Worm (Caenorhabditis elegans) whole organism, late embryonic: ENCODE data around the gene F57C12.2.

Experiments
- C08G9.2 ChIP-seq: sonication (generic microtip); optimal IDR thresholded peaks from 2 replicates; lab custom pipeline; 2016; ENCODE audit warnings: mild to moderate bottlenecking, missing genetic modification characterization, moderate library complexity, missing compliant biosample characterization
- C38D4.7 ChIP-seq: fragments of 200-800 bp; sonication (Bioruptor generic); optimal IDR thresholded peaks from 2 replicates; lab custom pipeline; 2018; ENCODE audit warnings: mild to moderate bottlenecking, missing genetic modification characterization, moderate library complexity, missing compliant biosample characterization
- F13H6.1 ChIP-seq: sonication (generic microtip); optimal IDR thresholded peaks from 2 replicates; lab custom pipeline; 2016; ENCODE audit warnings: missing genetic modification characterization, missing compliant biosample characterization
- K02D7.2 ChIP-seq: sonication (generic microtip); optimal IDR thresholded peaks from 2 replicates; lab custom pipeline; 2017; ENCODE audit warnings: mild to moderate bottlenecking, missing genetic modification characterization, missing compliant biosample characterization
- T23F11.4 ChIP-seq: fragments of 200-800 bp; sonication (Bioruptor generic); optimal IDR thresholded peaks from 2 replicates; lab custom pipeline; 2018; ENCODE audit warnings: mild to moderate bottlenecking, missing genetic modification characterization, missing compliant biosample characterization
- ahr-1 ChIP-seq: sonication (generic microtip); optimal IDR thresholded peaks from 2 replicates; lab custom pipeline; 2016; ENCODE audit warnings: missing genetic modification characterization, missing compliant biosample characterization
- ceh-14 ChIP-seq: sonication (generic microtip); optimal IDR thresholded peaks from 2 replicates; lab custom pipeline; 2016; ENCODE audit warnings: missing genotype, missing genetic modification characterization, missing compliant biosample characterization
- ceh-18 ChIP-seq: sonication (generic microtip); optimal IDR thresholded peaks from 2 replicates; lab custom pipeline; 2016; ENCODE audit warnings: missing genetic modification characterization, missing compliant biosample characterization
- ceh-19 ChIP-seq: fragments of 200-800 bp; sonication (Bioruptor generic); optimal IDR thresholded peaks from 2 replicates; lab custom pipeline; 2018; ENCODE audit warnings: mild to moderate bottlenecking, missing genetic modification characterization, missing compliant biosample characterization
- ceh-22 ChIP-seq: sonication (generic microtip); optimal IDR thresholded peaks from 2 replicates; lab custom pipeline; 2017; ENCODE audit warnings: missing biosample characterization, missing genetic modification characterization
- ceh-24 ChIP-seq: sonication (generic microtip); optimal IDR thresholded peaks from 2 replicates; lab custom pipeline; 2016; ENCODE audit warnings: mild to moderate bottlenecking, missing genetic modification characterization, missing compliant biosample characterization
- ceh-9 ChIP-seq: sonication (generic microtip); optimal IDR thresholded peaks from 2 replicates; lab custom pipeline; 2016; ENCODE audit warnings: mild to moderate bottlenecking, missing genetic modification characterization, inconsistent platforms, missing compliant biosample characterization
- che-1 ChIP-seq: sonication (generic microtip); optimal IDR thresholded peaks from 2 replicates; lab custom pipeline; 2016; ENCODE audit warnings: mild to moderate bottlenecking, missing genetic modification characterization, missing compliant biosample characterization
- dve-1 ChIP-seq: sonication (generic microtip); optimal IDR thresholded peaks from 2 replicates; lab custom pipeline; 2017; ENCODE audit warnings: antibody characterized with exemption, mild to moderate bottlenecking, missing genetic modification characterization, missing compliant biosample characterization
- elt-2 ChIP-seq: sonication (generic microtip); optimal IDR thresholded peaks from 2 replicates; lab custom pipeline; 2016; ENCODE audit warnings: missing genetic modification reagents, missing genetic modification characterization, missing compliant biosample characterization
- elt-4 ChIP-seq: sonication (generic microtip); optimal IDR thresholded peaks from 2 replicates; lab custom pipeline; 2016; ENCODE audit warnings: missing genetic modification characterization, missing compliant biosample characterization
- ets-4 ChIP-seq: sonication (generic microtip); optimal IDR thresholded peaks from 2 replicates; lab custom pipeline; 2016; ENCODE audit warnings: missing genetic modification characterization, missing compliant biosample characterization
- fax-1 ChIP-seq: sonication (generic microtip); optimal IDR thresholded peaks from 2 replicates; lab custom pipeline; 2016; ENCODE audit warnings: missing genotype, missing genetic modification characterization, missing compliant biosample characterization
- fkh-10 ChIP-seq: fragments of 150-350 bp; optimal IDR thresholded peaks from 2 replicates; lab custom pipeline; 2014; ENCODE audit warnings: missing biosample characterization, missing genetic modification reagents, missing genetic modification characterization
- fkh-6 ChIP-seq: sonication (generic microtip); optimal IDR thresholded peaks from 2 replicates; lab custom pipeline; 2016; ENCODE audit warnings: missing genetic modification characterization, missing compliant biosample characterization
- gmeb-2 ChIP-seq: sonication (generic microtip); optimal IDR thresholded peaks from 2 replicates; lab custom pipeline; 2016; ENCODE audit warnings: missing genetic modification characterization, inconsistent platforms, missing compliant biosample characterization
- hlh-15 ChIP-seq: sonication (generic microtip); optimal IDR thresholded peaks from 2 replicates; lab custom pipeline; 2016; ENCODE audit warnings: missing genetic modification characterization, missing compliant biosample characterization
- hlh-6 ChIP-seq: sonication (generic microtip); optimal IDR thresholded peaks from 2 replicates; lab custom pipeline; 2016; ENCODE audit warnings: missing genotype, missing genetic modification characterization, missing compliant biosample characterization
- hlh-8 ChIP-seq: sonication (generic microtip); optimal IDR thresholded peaks from 2 replicates; lab custom pipeline; 2016; ENCODE audit warnings: missing genotype, missing genetic modification characterization, missing compliant biosample characterization
- lim-6 ChIP-seq: sonication (generic microtip); optimal IDR thresholded peaks from 2 replicates; lab custom pipeline; 2016; ENCODE audit warnings: missing genetic modification characterization, missing compliant biosample characterization
- lin-11 ChIP-seq: fragments of 200-800 bp; sonication (Bioruptor generic); optimal IDR thresholded peaks from 2 replicates; lab custom pipeline; 2018; ENCODE audit warnings: mild to moderate bottlenecking, missing genetic modification characterization, missing compliant biosample characterization
- madf-2 ChIP-seq: sonication (generic microtip); optimal IDR thresholded peaks from 2 replicates; lab custom pipeline; 2017; ENCODE audit warnings: missing genetic modification characterization, missing compliant biosample characterization
- mec-3 ChIP-seq: sonication (generic microtip); optimal IDR thresholded peaks from 2 replicates; lab custom pipeline; 2016; ENCODE audit warnings: borderline replicate concordance, missing genetic modification characterization, missing compliant biosample characterization
- nfya-1 ChIP-seq: sonication (generic microtip); optimal IDR thresholded peaks from 2 replicates; lab custom pipeline; 2017; ENCODE audit warnings: missing genetic modification characterization, mild to moderate bottlenecking, missing compliant biosample characterization, antibody characterized with exemption, moderate library complexity
- nhr-232 ChIP-seq: sonication (generic microtip); optimal IDR thresholded peaks from 2 replicates; lab custom pipeline; 2016; ENCODE audit warnings: missing genetic modification characterization, missing compliant biosample characterization
- npax-4 ChIP-seq: sonication (generic microtip); optimal IDR thresholded peaks from 2 replicates; lab custom pipeline; 2016; ENCODE audit warnings: missing genetic modification characterization, missing compliant biosample characterization
- pag-3 ChIP-seq: sonication (generic microtip); optimal IDR thresholded peaks from 2 replicates; lab custom pipeline; 2016; ENCODE audit warnings: missing compliant biosample characterization, missing genetic modification characterization, borderline replicate concordance
- pat-9 ChIP-seq: fragments of 200-800 bp; sonication (Bioruptor generic); optimal IDR thresholded peaks from 2 replicates; lab custom pipeline; 2018; ENCODE audit warnings: mild to moderate bottlenecking, missing genetic modification characterization, moderate library complexity, missing compliant biosample characterization
- pax-1 ChIP-seq: fragments of 150-350 bp; optimal IDR thresholded peaks from 2 replicates; lab custom pipeline; 2014; ENCODE audit warnings: missing biosample characterization, missing genetic modification characterization
- pha-4 ChIP-seq: fragments of 150-350 bp; optimal IDR thresholded peaks from 2 replicates; lab custom pipeline; 2018; ENCODE audit warnings: missing biosample characterization, missing genetic modification reagents, missing genetic modification characterization
- pqm-1 ChIP-seq: sonication (generic microtip); optimal IDR thresholded peaks from 2 replicates; lab custom pipeline; 2016; ENCODE audit warnings: missing genetic modification characterization, missing compliant biosample characterization
- ref-2 ChIP-seq: sonication (generic microtip); optimal IDR thresholded peaks from 2 replicates; lab custom pipeline; 2016; ENCODE audit warnings: missing genetic modification characterization, missing compliant biosample characterization
- rnt-1 ChIP-seq: sonication (generic microtip); optimal IDR thresholded peaks from 2 replicates; lab custom pipeline; 2016; ENCODE audit warnings: missing genetic modification characterization, missing compliant biosample characterization
- sox-4 ChIP-seq: sonication (generic microtip); optimal IDR thresholded peaks from 2 replicates; lab custom pipeline; 2017; ENCODE audit warnings: mild to moderate bottlenecking, missing genetic modification characterization, inconsistent platforms, missing compliant biosample characterization
- tbx-2 ChIP-seq: sonication (generic microtip); optimal IDR thresholded peaks from 2 replicates; lab custom pipeline; 2016; ENCODE audit warnings: missing genetic modification characterization, missing compliant biosample characterization
- unc-3 ChIP-seq, 2 experiments: fragments of 200-800 bp in 1 of 2; sonication (Bioruptor generic) in 1 of 2; sonication (generic microtip) in 1 of 2; conservative IDR thresholded peaks in 1 of 2; optimal IDR thresholded peaks in 1 of 2; 2 replicates each; pipeline versions ENCODE4 v1.3.6 to Lab custom; 2016 to 2022; ENCODE audit warnings: missing compliant biosample characterization in 2 of 2, missing genetic modification characterization in 2 of 2, missing genetic modification reagents in 1 of 2
- unc-86 ChIP-seq: sonication (generic microtip); optimal IDR thresholded peaks from 2 replicates; lab custom pipeline; 2016; ENCODE audit warnings: missing genetic modification characterization, missing compliant biosample characterization
- ztf-16 ChIP-seq: sonication (generic microtip); optimal IDR thresholded peaks from 2 replicates; lab custom pipeline; 2017; ENCODE audit warnings: missing genetic modification characterization, missing compliant biosample characterization

F57C12.2 gene

DNA sequence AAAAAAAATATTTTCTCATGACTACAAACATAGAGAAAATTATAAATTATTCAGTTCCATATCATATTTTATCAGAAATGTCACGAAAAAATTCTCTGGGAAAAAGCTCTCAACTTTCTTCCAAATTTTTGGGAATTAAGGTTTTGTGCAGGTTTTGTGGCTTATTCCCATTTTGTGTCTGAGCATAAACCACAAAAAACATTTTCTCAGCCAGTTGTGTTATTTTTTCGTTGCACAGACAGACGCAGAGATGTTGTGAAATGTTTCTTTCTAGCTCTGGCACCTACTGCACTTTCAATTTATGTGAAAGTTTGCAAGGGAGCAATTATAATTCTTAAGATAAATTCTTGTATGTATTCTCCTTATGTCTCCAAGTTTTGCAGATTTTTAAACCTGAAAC is 23.9 kb upstream of the F57C12.2 start:
- no peak for TF ChIP-seq hlh-6
- no peak for TF ChIP-seq ahr-1 (tag; lab: Kevin White, UChicago)
- TF ChIP-seq ets-4 (tag; lab: Kevin White, UChicago) = no peak
- TF ChIP-seq unc-86 (tag; lab: Kevin White, UChicago) = no peak
- no peak for TF ChIP-seq ceh-18 (tag; lab: Kevin White, UChicago)
- no peak for TF ChIP-seq pag-3
- no peak for TF ChIP-seq F13H6.1 (tag; lab: Kevin White, UChicago)
- no peak for TF ChIP-seq madf-2 (tag; lab: Kevin White, UChicago)
- no peak for TF ChIP-seq T23F11.4 (GFP tag; lab: Kevin White, UChicago)
- no peak for TF ChIP-seq fax-1
- TF ChIP-seq rnt-1 (tag; lab: Kevin White, UChicago) = no peak
- no peak for TF ChIP-seq pax-1
- no peak for TF ChIP-seq mec-3

DNA sequence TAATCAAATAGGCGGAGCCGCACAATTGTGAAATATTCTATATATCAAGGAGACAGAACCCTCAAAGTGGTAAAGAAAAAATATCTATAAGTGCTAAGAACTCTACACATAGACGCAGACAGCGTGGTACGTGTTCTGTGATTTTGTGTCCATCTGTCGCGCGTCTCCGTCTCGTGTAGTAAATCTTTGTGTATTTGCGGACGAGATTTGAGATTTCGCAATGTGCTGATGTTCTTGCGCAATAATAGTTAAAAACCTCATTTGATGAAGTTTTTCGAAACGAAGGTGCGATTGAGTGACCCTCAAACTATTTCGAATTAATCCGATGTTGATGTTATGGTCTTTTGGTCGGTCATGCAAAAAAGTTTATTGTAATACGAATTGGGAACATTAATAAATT is 22.1 kb upstream of the F57C12.2 start:
- TF ChIP-seq ceh-24 (no peak), nhr-232 (tag; lab: Kevin White, UChicago) (no peak), rnt-1 (tag; lab: Kevin White, UChicago) (no peak), pha-4 (tag; lab: Kevin White, UChicago) (no peak), lin-11 (tag; lab: Kevin White, UChicago) (no peak), C08G9.2 (no peak), dve-1 (tag; lab: Kevin White, UChicago) (no peak), madf-2 (tag; lab: Kevin White, UChicago) (no peak), ref-2 (no peak), unc-86 (tag; lab: Kevin White, UChicago) (no peak)
- TF ChIP-seq, all 69 proteins: peak for 0

DNA sequence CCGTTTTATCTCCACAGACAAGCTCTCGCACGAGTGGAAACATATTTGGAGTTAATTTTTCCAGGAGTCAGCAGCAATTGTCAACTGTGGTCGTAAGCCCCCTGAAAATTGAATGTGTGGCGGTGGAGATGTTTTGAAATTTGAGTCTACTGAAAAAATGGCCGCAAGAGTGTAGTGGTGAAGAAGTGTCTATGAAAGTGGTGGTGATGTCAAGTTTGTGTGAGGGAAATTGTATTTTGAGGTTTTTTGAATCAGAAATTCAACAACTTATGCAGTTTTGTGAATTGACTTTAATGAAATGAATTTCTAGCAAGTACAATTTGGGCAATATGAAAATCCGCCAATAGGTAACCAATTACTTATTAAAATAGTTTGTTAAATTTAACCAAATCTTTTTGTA is 21.4 kb upstream of the F57C12.2 start, which contains the start of gene mrp-2:
mrp-2 (minus strand) TSS at position 101 of the 400 bp plus-strand sequence.
- TF ChIP-seq ceh-9 (tag; lab: Kevin White, UChicago) = no peak
- no peak for TF ChIP-seq pat-9 (tag; lab: Kevin White, UChicago)
- TF ChIP-seq madf-2 (tag; lab: Kevin White, UChicago) = no peak
- no peak for TF ChIP-seq sox-4 (tag; lab: Kevin White, UChicago)
- TF ChIP-seq unc-3 (GFP tag; conservative IDR thresholded peaks at IDR 0.05; lab: Robert Waterston, UW) = no peak
- no peak for TF ChIP-seq unc-3 (tag; optimal IDR thresholded peaks at IDR 0.05; lab: Kevin White, UChicago)
- no peak for TF ChIP-seq K02D7.2 (tag; lab: Kevin White, UChicago)
- no peak for TF ChIP-seq pqm-1 (tag; lab: Kevin White, UChicago)
- TF ChIP-seq che-1 (tag; lab: Kevin White, UChicago) = no peak
- no peak for TF ChIP-seq fax-1
- TF ChIP-seq hlh-8 (tag; lab: Kevin White, UChicago) = no peak
- no peak for TF ChIP-seq fkh-6 (tag; lab: Kevin White, UChicago)
- no peak for TF ChIP-seq elt-4 (tag; lab: Kevin White, UChicago)
- TF ChIP-seq fkh-10 = no peak
- TF ChIP-seq lim-6 (tag; lab: Kevin White, UChicago) = no peak
- TF ChIP-seq pax-1 = no peak
- TF ChIP-seq dve-1 (tag; lab: Kevin White, UChicago) = no peak
- TF ChIP-seq nfya-1 (tag; lab: Kevin White, UChicago) = no peak
- TF ChIP-seq ceh-14 (tag; lab: Kevin White, UChicago) = no peak

DNA sequence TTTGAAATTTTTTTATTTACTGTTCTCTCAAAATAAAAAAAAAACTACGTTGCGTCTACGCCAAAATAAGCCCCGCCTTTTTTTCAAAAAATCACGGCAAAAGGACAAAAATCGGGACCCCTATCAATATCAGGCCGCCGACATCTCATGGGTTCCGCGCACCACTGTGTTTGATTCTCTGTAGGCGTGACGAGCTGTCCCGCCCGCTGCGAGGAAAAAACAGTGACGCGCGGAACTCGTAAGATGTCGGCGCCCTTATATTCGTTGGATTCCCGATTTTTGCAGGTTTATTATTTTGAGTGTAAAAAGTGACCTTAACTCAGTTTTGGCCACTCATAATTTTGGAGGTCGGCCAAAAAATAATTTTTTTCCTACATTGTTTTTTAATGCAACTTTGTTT is 20.2 kb upstream of the F57C12.2 start:
- TF ChIP-seq ets-4 (tag; lab: Kevin White, UChicago) = no peak
- TF ChIP-seq C38D4.7 (GFP tag; lab: Kevin White, UChicago) = no peak
- TF ChIP-seq npax-4 (tag; lab: Kevin White, UChicago) = no peak
- no peak for TF ChIP-seq F13H6.1 (tag; lab: Kevin White, UChicago)
- TF ChIP-seq ztf-16 (tag; lab: Kevin White, UChicago) = no peak
- no peak for TF ChIP-seq K02D7.2 (tag; lab: Kevin White, UChicago)
- TF ChIP-seq tbx-2 (tag; lab: Kevin White, UChicago) = no peak
- TF ChIP-seq ceh-19 (GFP tag; lab: Kevin White, UChicago) = no peak
- TF ChIP-seq rnt-1 (tag; lab: Kevin White, UChicago) = no peak
- TF ChIP-seq elt-2 (tag; lab: Kevin White, UChicago) = no peak
- TF ChIP-seq hlh-6 = no peak
- no peak for TF ChIP-seq mec-3
- TF ChIP-seq hlh-15 (tag; lab: Kevin White, UChicago) = no peak
- no peak for TF ChIP-seq gmeb-2 (tag; lab: Kevin White, UChicago)
- TF ChIP-seq C08G9.2 = no peak
- no peak for TF ChIP-seq ceh-22 (tag; lab: Kevin White, UChicago)
- no peak for TF ChIP-seq hlh-8 (tag; lab: Kevin White, UChicago)
